Fruit fly (Drosophila melanogaster) whole organism, larva: Measurements from ENCODE around the gene CG3339.

Experiments used
- noc ChIP-seq: fragments of 200-800 bp; sonication (Bioruptor generic); optimal IDR thresholded peaks from 3 replicates; lab custom pipeline; 2019; ENCODE audit warnings: missing biosample characterization, mild to moderate bottlenecking, missing genetic modification characterization, moderate library complexity

Gene CG3339

dm6 chr3R:27322225-27322624 is at the start of gene CG3339:
TSS of gene CG3339 (minus strand) at chr3R:27322325.
- no peak for TF ChIP-seq noc (tag; lab: Kevin White, UChicago)

- TF ChIP-seq noc (tag; lab: Kevin White, UChicago), result no peak
Observed at dm6 chr3R:27368617-27369016, 46.5 kb upstream of the CG3339 start, which contains the start of gene CG46335. TSS of gene CG46335 (minus strand) at chr3R:27368717.

dm6 chr3R:27340322-27340721 is 18.2 kb upstream of the CG3339 start, which contains the start of gene CG42534:
TSS of gene CG42534 (plus strand) at chr3R:27340622.
- no peak for TF ChIP-seq noc (tag; lab: Kevin White, UChicago)

dm6 chr3R:27330782-27331181 is 8.7 kb upstream of the CG3339 start, which contains the start of gene CG3330:
TSS of gene CG3330 (minus strand) at chr3R:27330882.
- no peak for TF ChIP-seq noc (tag; lab: Kevin White, UChicago)

- no peak for TF ChIP-seq noc (tag; lab: Kevin White, UChicago)
Observed at dm6 chr3R:27294113-27294512, 28.0 kb downstream of the CG3339 start.

- TF ChIP-seq noc (tag; lab: Kevin White, UChicago), result no peak
Observed at dm6 chr3R:27293065-27293464, 29.1 kb downstream of the CG3339 start.

dm6 chr3R:27292159-27292880 is 29.8 kb downstream of the CG3339 start, which contains the start of gene CG3348:
TSS of gene CG3348 (minus strand) at chr3R:27292209.
- TF ChIP-seq noc (tag; lab: Kevin White, UChicago), result peak; percentile 99

- peak; percentile 88 for TF ChIP-seq noc (tag; lab: Kevin White, UChicago)
Observed at dm6 chr3R:27289638-27290037, 32.5 kb downstream of the CG3339 start.

dm6 chr3R:27288202-27289135 is 33.7 kb downstream of the CG3339 start, which contains the start of the genes bigmax and Hmu:
TSS of gene bigmax (minus strand) at chr3R:27288526.
TSS of gene Hmu (plus strand) at chr3R:27288769.
- TF ChIP-seq noc (tag; lab: Kevin White, UChicago), result peak; percentile 73

- TF ChIP-seq noc (tag; lab: Kevin White, UChicago), result no peak
Observed at dm6 chr3R:27283645-27284044, 38.5 kb downstream of the CG3339 start, which contains the start of gene CG3368. TSS of gene CG3368 (plus strand) at chr3R:27283780.

dm6 chr3R:27282286-27282685 is 39.8 kb downstream of the CG3339 start, which contains the start of gene mrt:
TSS of gene mrt (minus strand) at chr3R:27282661.
- TF ChIP-seq noc (tag; lab: Kevin White, UChicago), result peak; percentile 63

- TF ChIP-seq noc (tag; lab: Kevin White, UChicago), result no peak
Observed at dm6 chr3R:27281811-27282131, 40.4 kb downstream of the CG3339 start.

dm6 chr3R:27281022-27281810 is 40.9 kb downstream of the CG3339 start:
- peak; percentile 92 for TF ChIP-seq noc (tag; lab: Kevin White, UChicago)

dm6 chr3R:27279478-27279877 is 42.6 kb downstream of the CG3339 start:
- no peak for TF ChIP-seq noc (tag; lab: Kevin White, UChicago)
